Worm (Caenorhabditis elegans): ENCODE data around the gene fbxa-172.

DNA sequence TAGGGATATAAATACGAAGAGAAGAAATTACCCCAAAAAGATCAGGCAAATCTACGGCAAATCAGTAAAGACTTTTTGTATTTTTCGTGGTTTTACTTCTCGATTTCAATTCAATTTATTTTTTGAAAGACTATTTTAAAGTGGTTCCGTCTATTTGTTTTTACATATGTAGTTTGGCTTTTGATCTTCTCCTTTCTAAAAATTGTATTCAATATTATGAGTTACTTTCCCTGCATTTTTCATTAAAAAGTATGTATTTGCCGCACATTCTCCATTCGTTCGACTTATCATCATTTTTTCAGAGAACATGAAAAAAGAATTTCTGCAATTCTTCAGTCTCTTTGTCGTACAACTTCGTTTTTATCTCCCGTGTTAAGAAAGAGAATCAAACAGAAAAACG is 7.8 kb downstream of the fbxa-172 start, which contains the start of gene C38D9.2:
- TF ChIP-seq unc-39 (tag; optimal IDR thresholded peaks at IDR 0.05), result no peak
- no peak for TF ChIP-seq fkh-10 (GFP tag; optimal IDR thresholded peaks at IDR 0.05)
- TF ChIP-seq pha-4 (GFP tag; IDR thresholded peaks at IDR 0.05), result no peak
- no peak for TF ChIP-seq pha-4 (tag; optimal IDR thresholded peaks at IDR 0.05)
- no peak for TF ChIP-seq lsy-2 (tag; optimal IDR thresholded peaks at IDR 0.05)
- TF ChIP-seq unc-62 (GFP tag; optimal IDR thresholded peaks at IDR 0.05 in 1 of 2), result no peak
- TF ChIP-seq unc-62 (tag; optimal IDR thresholded peaks at IDR 0.05), result no peak
- no peak for TF ChIP-seq ceh-28 (tag; optimal IDR thresholded peaks at IDR 0.05)
